Worm (Caenorhabditis elegans) whole organism, mixed stage, embryonic: ENCODE measurements around the gene T20B5.2.
A peak's percentile ranks its signal among the peaks of the same experiment; 100 is the strongest.

Experiments
- M03D4.4 ChIP-seq: sonication (generic microtip); optimal IDR thresholded peaks from 2 replicates; lab custom pipeline; 2017; ENCODE audit warnings: mild to moderate bottlenecking, missing genetic modification characterization, missing compliant biosample characterization
- bed-3 ChIP-seq: fragments of 200-800 bp; sonication (Bioruptor generic); optimal IDR thresholded peaks from 3 replicates; lab custom pipeline; 2018; ENCODE audit warnings: mild to moderate bottlenecking, missing genetic modification characterization, moderate library complexity, missing compliant biosample characterization
- blmp-1 ChIP-seq: fragments of 150-350 bp; optimal IDR thresholded peaks from 2 replicates; lab custom pipeline; 2014; ENCODE audit warnings: missing biosample characterization, missing genetic modification characterization
- ceh-43 ChIP-seq: fragments of 200-800 bp; sonication (Bioruptor generic); optimal IDR thresholded peaks from 2 replicates; lab custom pipeline; 2018; ENCODE audit warnings: mild to moderate bottlenecking, missing genetic modification characterization, moderate library complexity, missing compliant biosample characterization
- ceh-83 ChIP-seq: fragments of 200-800 bp; sonication (Bioruptor generic); optimal IDR thresholded peaks from 2 replicates; lab custom pipeline; 2018; ENCODE audit warnings: mild to moderate bottlenecking, missing genetic modification characterization, missing compliant biosample characterization
- ces-1 ChIP-seq: fragments of 150-350 bp; optimal IDR thresholded peaks from 2 replicates; lab custom pipeline; 2014; ENCODE audit warnings: missing biosample characterization, missing genetic modification reagents, missing genetic modification characterization
- drap-1 ChIP-seq: fragments of 200-800 bp; sonication (Bioruptor generic); optimal IDR thresholded peaks from 3 replicates; lab custom pipeline; 2018; ENCODE audit warnings: mild to moderate bottlenecking, missing genetic modification characterization, missing compliant biosample characterization
- elt-1 ChIP-seq: sonication (generic microtip); optimal IDR thresholded peaks from 2 replicates; lab custom pipeline; 2017; ENCODE audit warnings: missing genetic modification characterization, mild to moderate bottlenecking, missing compliant biosample characterization, antibody characterized with exemption, moderate library complexity, borderline replicate concordance; ENCODE audit not compliant: insufficient read depth
- elt-3 ChIP-seq: fragments of 150-350 bp; optimal IDR thresholded peaks from 2 replicates; lab custom pipeline; 2014; ENCODE audit warnings: missing biosample characterization, missing genetic modification characterization
- flh-1 ChIP-seq: fragments of 200-800 bp; sonication (Bioruptor generic); optimal IDR thresholded peaks from 2 replicates; lab custom pipeline; 2018; ENCODE audit warnings: mild to moderate bottlenecking, missing genetic modification characterization, moderate library complexity, missing compliant biosample characterization
- ham-2 ChIP-seq: fragments of 200-800 bp; sonication (Bioruptor generic); optimal IDR thresholded peaks from 2 replicates; lab custom pipeline; 2018; ENCODE audit warnings: mild to moderate bottlenecking, missing genetic modification characterization, missing compliant biosample characterization
- hlh-1 ChIP-seq: fragments of 150-350 bp; optimal IDR thresholded peaks from 2 replicates; lab custom pipeline; 2014; ENCODE audit warnings: missing biosample characterization, missing genetic modification reagents, missing genetic modification characterization
- lin-13 ChIP-seq: fragments of 150-350 bp; optimal IDR thresholded peaks from 2 replicates; lab custom pipeline; 2014; ENCODE audit warnings: missing biosample characterization, missing genetic modification characterization
- lsy-2 ChIP-seq: fragments of 150-350 bp; optimal IDR thresholded peaks from 2 replicates; lab custom pipeline; 2014; ENCODE audit warnings: missing biosample characterization, missing genetic modification characterization
- mab-5 ChIP-seq: fragments of 150-350 bp; optimal IDR thresholded peaks from 2 replicates; lab custom pipeline; 2014; ENCODE audit warnings: missing biosample characterization, missing genetic modification characterization
- mep-1 ChIP-seq: fragments of 150-350 bp; optimal IDR thresholded peaks from 2 replicates; lab custom pipeline; 2017; ENCODE audit warnings: missing biosample characterization, missing genetic modification reagents, missing genetic modification characterization, inconsistent platforms
- mls-2 ChIP-seq: sonication (generic microtip); optimal IDR thresholded peaks from 2 replicates; lab custom pipeline; 2016; ENCODE audit warnings: mild to moderate bottlenecking, missing genetic modification characterization, moderate library complexity, missing compliant biosample characterization
- nhr-12 ChIP-seq: fragments of 150-350 bp; optimal IDR thresholded peaks from 2 replicates; lab custom pipeline; 2014; ENCODE audit warnings: missing biosample characterization, missing genetic modification characterization
- nhr-2 ChIP-seq: fragments of 150-350 bp; optimal IDR thresholded peaks from 2 replicates; lab custom pipeline; 2014; ENCODE audit warnings: missing biosample characterization, missing genetic modification characterization
- nhr-237 ChIP-seq: fragments of 150-350 bp; optimal IDR thresholded peaks from 2 replicates; lab custom pipeline; 2014; ENCODE audit warnings: missing biosample characterization, missing genetic modification characterization
- nhr-28 ChIP-seq: fragments of 150-350 bp; optimal IDR thresholded peaks from 2 replicates; lab custom pipeline; 2014; ENCODE audit warnings: missing biosample characterization, missing genetic modification characterization
- nhr-76 ChIP-seq: sonication (generic microtip); optimal IDR thresholded peaks from 2 replicates; lab custom pipeline; 2017; ENCODE audit warnings: missing biosample characterization, missing genetic modification characterization
- pha-4 ChIP-seq: fragments of 150-350 bp; optimal IDR thresholded peaks from 2 replicates; lab custom pipeline; 2018; ENCODE audit warnings: missing biosample characterization, missing genetic modification reagents, missing genetic modification characterization
- sem-2 ChIP-seq: fragments of 200-800 bp; sonication (Bioruptor generic); optimal IDR thresholded peaks from 2 replicates; lab custom pipeline; 2018; ENCODE audit warnings: mild to moderate bottlenecking, missing genetic modification characterization, missing compliant biosample characterization
- snpc-4 ChIP-seq: fragments of 150-350 bp; optimal IDR thresholded peaks from 2 replicates; lab custom pipeline; 2014; ENCODE audit warnings: missing biosample characterization, missing genetic modification characterization
- sptf-1 ChIP-seq: sonication (generic microtip); optimal IDR thresholded peaks from 2 replicates; lab custom pipeline; 2017; ENCODE audit warnings: mild to moderate bottlenecking, missing genetic modification characterization, moderate library complexity, missing compliant biosample characterization
- tbx-8 ChIP-seq: fragments of 200-800 bp; sonication (Bioruptor generic); optimal IDR thresholded peaks from 2 replicates; lab custom pipeline; 2018; ENCODE audit warnings: mild to moderate bottlenecking, missing genetic modification characterization, moderate library complexity, missing compliant biosample characterization
- unc-120 ChIP-seq: sonication (generic microtip); optimal IDR thresholded peaks from 2 replicates; lab custom pipeline; 2017; ENCODE audit warnings: missing genetic modification characterization, missing compliant biosample characterization; ENCODE audit not compliant: poor library complexity, severe bottlenecking
- unc-39 ChIP-seq: fragments of 150-350 bp; optimal IDR thresholded peaks from 2 replicates; lab custom pipeline; 2014; ENCODE audit warnings: missing biosample characterization, missing genetic modification characterization
- unc-62 ChIP-seq: fragments of 150-350 bp; optimal IDR thresholded peaks from 2 replicates; lab custom pipeline; 2014; ENCODE audit warnings: missing biosample characterization, missing genetic modification reagents, missing genetic modification characterization
- zip-8 ChIP-seq: fragments of 150-350 bp; optimal IDR thresholded peaks from 2 replicates; lab custom pipeline; 2014; ENCODE audit warnings: missing biosample characterization, missing genetic modification characterization
- ztf-11 ChIP-seq: fragments of 150-350 bp; optimal IDR thresholded peaks from 2 replicates; lab custom pipeline; 2014; ENCODE audit warnings: missing biosample characterization, missing genetic modification characterization

The T20B5.2 gene

DNA sequence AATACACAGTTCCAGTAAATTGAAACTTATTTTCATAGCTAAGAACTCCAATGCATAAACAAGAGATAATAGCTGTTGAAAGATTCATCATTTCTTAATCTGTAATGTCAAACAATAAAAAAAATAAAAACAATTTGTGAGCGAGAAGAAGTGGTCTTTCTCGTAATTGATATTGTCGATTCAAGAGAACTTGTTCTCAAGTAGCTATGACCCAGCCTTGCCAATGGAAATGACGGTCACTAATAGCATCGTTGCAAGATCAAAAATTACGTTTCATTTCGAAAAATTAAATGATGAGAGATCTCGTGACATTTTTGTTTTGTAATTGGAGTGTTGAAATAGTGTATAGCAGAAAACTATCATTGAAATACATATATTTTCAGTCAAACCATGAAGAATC is 33.1 kb upstream of the T20B5.2 start, which contains the start of gene B0416.7:
TSS of gene B0416.7 (minus strand) at position 101 of the 400 bp plus-strand sequence.
- no peak for TF ChIP-seq elt-3 (tag; lab: Kevin White, UChicago)
- TF ChIP-seq blmp-1 (tag; lab: Kevin White, UChicago): no peak
- TF ChIP-seq sptf-1 (tag; lab: Kevin White, UChicago): no peak
- TF ChIP-seq ces-1: no peak
- TF ChIP-seq unc-62: no peak
- no peak for TF ChIP-seq lsy-2 (tag; lab: Kevin White, UChicago)
- no peak for TF ChIP-seq flh-1 (GFP tag; lab: Kevin White, UChicago)
- no peak for TF ChIP-seq nhr-12 (tag; lab: Kevin White, UChicago)
- TF ChIP-seq mep-1 (tag; lab: Kevin White, UChicago): no peak
- TF ChIP-seq sem-2 (GFP tag; lab: Kevin White, UChicago): no peak
- no peak for TF ChIP-seq nhr-237
- TF ChIP-seq snpc-4: no peak
- TF ChIP-seq unc-120 (tag; lab: Kevin White, UChicago): no peak
- TF ChIP-seq, all 35 proteins: peak for 0

DNA sequence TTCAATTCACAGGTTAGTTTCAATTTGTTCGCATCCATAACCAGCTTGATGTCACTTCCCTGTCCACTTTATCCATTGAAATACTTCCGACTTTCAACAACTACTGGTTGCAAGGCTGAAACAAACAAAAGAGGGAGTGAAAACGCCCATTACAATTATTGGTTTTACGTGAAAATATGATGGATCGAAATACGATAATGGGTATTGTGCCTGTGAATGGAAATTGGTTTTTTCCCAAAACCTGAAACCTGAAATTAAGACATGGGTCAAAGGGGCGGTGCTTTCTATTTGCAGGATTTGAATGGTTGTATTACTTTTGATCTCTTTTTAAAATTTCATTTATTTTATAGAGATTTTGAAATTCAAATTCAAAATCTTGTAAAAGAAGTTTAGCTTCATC is 32.1 kb upstream of the T20B5.2 start, which contains the start of gene B0416.2:
TSS of gene B0416.2 (plus strand) at position 301 of the 400 bp plus-strand sequence.
- TF ChIP-seq mep-1 (tag; lab: Kevin White, UChicago) (no peak), ztf-11 (no peak)

DNA sequence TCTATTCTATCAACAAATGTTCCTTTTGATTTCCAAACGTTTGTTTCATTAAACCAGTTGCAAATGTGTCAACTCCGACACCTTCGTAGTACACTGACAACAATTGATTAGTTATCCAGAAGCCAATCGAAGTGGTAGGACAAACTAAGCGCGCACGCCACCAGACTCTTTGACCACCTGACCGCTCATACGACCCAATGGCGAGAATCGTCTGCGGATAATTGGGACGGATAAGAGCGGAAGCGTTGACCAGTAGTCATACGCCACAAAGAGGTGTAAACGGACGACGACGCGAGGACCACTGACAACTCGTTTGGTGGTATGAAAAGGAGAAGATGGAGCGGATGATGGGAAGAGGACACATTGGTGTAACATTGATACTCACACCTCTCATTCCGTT is 30.6 kb upstream of the T20B5.2 start:
- TF ChIP-seq unc-62 (peak; percentile 48), tbx-8 (no peak), mls-2 (no peak), hlh-1 (peak; percentile 95), nhr-12 (tag; lab: Kevin White, UChicago) (no peak), bed-3 (no peak), zip-8 (tag; lab: Kevin White, UChicago) (no peak), unc-120 (tag; lab: Kevin White, UChicago) (peak; percentile 62)

DNA sequence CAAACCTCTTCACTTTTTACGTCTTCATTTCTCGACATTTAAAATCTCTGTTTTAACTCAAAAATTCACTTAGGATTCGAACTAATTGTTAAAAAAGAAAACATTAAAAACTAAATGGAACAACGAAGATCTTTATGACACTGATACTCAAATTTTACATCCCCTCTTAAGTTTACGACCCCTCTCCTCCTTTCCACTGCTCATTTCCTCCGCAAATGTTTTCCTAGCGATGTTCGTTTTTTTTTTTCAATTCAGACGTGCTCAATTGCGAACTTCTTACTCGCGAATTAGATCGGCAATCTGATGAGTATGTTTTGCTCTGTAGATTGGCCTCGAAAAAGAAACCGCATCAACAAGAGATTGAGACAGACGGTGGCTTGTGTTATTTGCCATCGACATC is 28.2 kb upstream of the T20B5.2 start:
- no peak for TF ChIP-seq drap-1 (GFP tag; lab: Kevin White, UChicago)
- TF ChIP-seq elt-3 (tag; lab: Kevin White, UChicago): no peak

DNA sequence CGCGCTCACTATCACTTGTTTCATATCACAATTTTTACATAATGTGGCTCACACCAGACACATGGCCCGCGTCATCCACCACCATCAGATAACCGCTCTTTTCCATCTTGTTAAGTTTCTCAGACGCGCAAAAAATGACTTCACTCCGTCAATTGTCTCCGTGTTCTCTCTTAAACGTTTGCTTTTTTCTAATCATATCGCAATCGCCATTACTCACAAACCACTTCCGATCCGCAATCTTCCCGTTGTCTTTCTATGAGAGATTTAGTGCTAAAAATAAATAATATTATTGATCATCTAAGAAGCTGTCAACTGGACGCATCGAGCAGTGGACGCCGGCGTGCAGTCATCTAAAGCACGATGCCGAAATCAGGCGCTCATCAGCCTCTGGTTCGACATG is 27.5 kb upstream of the T20B5.2 start, which contains the start of gene tmc-2:
TSS of gene tmc-2 (plus strand) at position 301 of the 400 bp plus-strand sequence.
- TF ChIP-seq unc-62 (no peak), elt-3 (tag; lab: Kevin White, UChicago) (no peak), ham-2 (GFP tag; lab: Kevin White, UChicago) (no peak), mep-1 (tag; lab: Kevin White, UChicago) (no peak), ceh-43 (GFP tag; lab: Kevin White, UChicago) (no peak), sptf-1 (tag; lab: Kevin White, UChicago) (no peak), zip-8 (tag; lab: Kevin White, UChicago) (no peak), nhr-237 (no peak), drap-1 (GFP tag; lab: Kevin White, UChicago) (no peak), M03D4.4 (tag; lab: Kevin White, UChicago) (no peak)

DNA sequence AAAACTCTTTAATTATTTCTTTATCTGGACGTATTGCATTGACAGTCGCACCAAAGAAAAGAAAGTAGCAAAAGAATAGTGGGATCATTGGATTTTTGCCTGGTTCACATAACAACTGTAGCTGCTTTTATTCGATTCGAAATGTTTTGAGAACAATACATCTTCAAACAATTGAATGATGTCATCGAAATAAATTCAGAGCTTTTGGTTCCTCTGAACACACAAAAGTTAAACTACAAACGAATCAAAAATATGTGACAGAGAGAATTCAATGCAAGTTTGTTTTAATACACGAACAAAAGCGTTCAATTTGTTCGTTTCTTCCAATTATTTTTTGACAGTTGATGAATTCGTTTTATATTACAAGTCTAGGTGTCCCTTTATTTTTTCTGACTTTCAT is 19.7 kb upstream of the T20B5.2 start, which contains the start of gene H29C22.1:
TSS of gene H29C22.1 (minus strand) at position 101 of the 400 bp plus-strand sequence.
- TF ChIP-seq lin-13 (no peak), nhr-28 (tag; lab: Kevin White, UChicago) (no peak), sptf-1 (tag; lab: Kevin White, UChicago) (no peak), blmp-1 (tag; lab: Kevin White, UChicago) (no peak), M03D4.4 (tag; lab: Kevin White, UChicago) (no peak), lsy-2 (tag; lab: Kevin White, UChicago) (no peak), ham-2 (GFP tag; lab: Kevin White, UChicago) (no peak), flh-1 (GFP tag; lab: Kevin White, UChicago) (no peak)

DNA sequence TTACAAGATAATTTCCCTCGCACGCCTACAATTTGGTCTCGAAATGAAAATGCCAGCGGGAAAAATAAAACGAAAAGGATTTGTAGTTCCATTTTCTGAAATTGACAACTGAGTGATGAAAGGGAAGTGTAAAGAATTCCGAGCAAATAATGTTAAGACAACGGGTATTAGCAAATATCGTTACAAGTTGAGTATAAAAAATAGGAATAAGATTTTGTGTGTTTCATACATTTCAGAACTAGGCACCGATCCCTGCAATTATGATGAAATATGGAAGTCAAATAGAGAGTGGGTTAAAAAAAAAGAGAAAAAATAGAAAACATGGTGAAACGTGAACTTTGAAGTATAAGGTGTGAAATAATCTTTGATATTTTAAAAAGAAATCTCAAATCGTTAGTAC is 16.6 kb upstream of the T20B5.2 start, which contains the start of gene ttr-38:
TSS of gene ttr-38 (minus strand) at position 101 of the 400 bp plus-strand sequence.
- no peak for TF ChIP-seq hlh-1
- no peak for TF ChIP-seq flh-1 (GFP tag; lab: Kevin White, UChicago)
- TF ChIP-seq nhr-2 (tag; lab: Kevin White, UChicago): no peak
- TF ChIP-seq unc-62: no peak
- no peak for TF ChIP-seq drap-1 (GFP tag; lab: Kevin White, UChicago)
- TF ChIP-seq nhr-237: no peak
- TF ChIP-seq blmp-1 (tag; lab: Kevin White, UChicago): no peak
- TF ChIP-seq ham-2 (GFP tag; lab: Kevin White, UChicago): no peak
- no peak for TF ChIP-seq ztf-11
- no peak for TF ChIP-seq elt-3 (tag; lab: Kevin White, UChicago)
- TF ChIP-seq tbx-8: no peak
- TF ChIP-seq ceh-83 (GFP tag; lab: Kevin White, UChicago): no peak
- no peak for TF ChIP-seq mab-5 (tag; lab: Kevin White, UChicago)
- TF ChIP-seq nhr-76 (tag; lab: Kevin White, UChicago): no peak
- no peak for TF ChIP-seq snpc-4
- TF ChIP-seq M03D4.4 (tag; lab: Kevin White, UChicago): no peak
- no peak for TF ChIP-seq unc-39 (tag; lab: Kevin White, UChicago)
- TF ChIP-seq pha-4 (tag; lab: Kevin White, UChicago): no peak
- no peak for TF ChIP-seq elt-1 (tag; lab: Kevin White, UChicago)
